Worm (Caenorhabditis elegans) whole organism, mixed stage, embryonic: ENCODE results near the gene R13D11.1.

Experiments used
- M03D4.4 ChIP-seq: sonication (generic microtip); optimal IDR thresholded peaks from 2 replicates; lab custom pipeline; 2017; ENCODE audit warnings: mild to moderate bottlenecking, missing genetic modification characterization, missing compliant biosample characterization
- bed-3 ChIP-seq: fragments of 200-800 bp; sonication (Bioruptor generic); optimal IDR thresholded peaks from 3 replicates; lab custom pipeline; 2018; ENCODE audit warnings: mild to moderate bottlenecking, missing genetic modification characterization, moderate library complexity, missing compliant biosample characterization
- blmp-1 ChIP-seq: fragments of 150-350 bp; optimal IDR thresholded peaks from 2 replicates; lab custom pipeline; 2014; ENCODE audit warnings: missing biosample characterization, missing genetic modification characterization
- ceh-39 ChIP-seq: fragments of 150-350 bp; optimal IDR thresholded peaks from 2 replicates; lab custom pipeline; 2014; ENCODE audit warnings: missing biosample characterization, missing genetic modification characterization
- ceh-43 ChIP-seq: fragments of 200-800 bp; sonication (Bioruptor generic); optimal IDR thresholded peaks from 2 replicates; lab custom pipeline; 2018; ENCODE audit warnings: mild to moderate bottlenecking, missing genetic modification characterization, moderate library complexity, missing compliant biosample characterization
- ceh-83 ChIP-seq: fragments of 200-800 bp; sonication (Bioruptor generic); optimal IDR thresholded peaks from 2 replicates; lab custom pipeline; 2018; ENCODE audit warnings: mild to moderate bottlenecking, missing genetic modification characterization, missing compliant biosample characterization
- ces-1 ChIP-seq: fragments of 150-350 bp; optimal IDR thresholded peaks from 2 replicates; lab custom pipeline; 2014; ENCODE audit warnings: missing biosample characterization, missing genetic modification reagents, missing genetic modification characterization
- cnd-1 ChIP-seq: fragments of 200-800 bp; sonication (Bioruptor generic); optimal IDR thresholded peaks from 2 replicates; lab custom pipeline; 2018; ENCODE audit warnings: mild to moderate bottlenecking, missing genetic modification characterization, missing compliant biosample characterization
- drap-1 ChIP-seq: fragments of 200-800 bp; sonication (Bioruptor generic); optimal IDR thresholded peaks from 3 replicates; lab custom pipeline; 2018; ENCODE audit warnings: mild to moderate bottlenecking, missing genetic modification characterization, missing compliant biosample characterization
- elt-1 ChIP-seq: sonication (generic microtip); optimal IDR thresholded peaks from 2 replicates; lab custom pipeline; 2017; ENCODE audit warnings: missing genetic modification characterization, mild to moderate bottlenecking, missing compliant biosample characterization, antibody characterized with exemption, moderate library complexity, borderline replicate concordance; ENCODE audit not compliant: insufficient read depth
- elt-3 ChIP-seq: fragments of 150-350 bp; optimal IDR thresholded peaks from 2 replicates; lab custom pipeline; 2014; ENCODE audit warnings: missing biosample characterization, missing genetic modification characterization
- flh-1 ChIP-seq: fragments of 200-800 bp; sonication (Bioruptor generic); optimal IDR thresholded peaks from 2 replicates; lab custom pipeline; 2018; ENCODE audit warnings: mild to moderate bottlenecking, missing genetic modification characterization, moderate library complexity, missing compliant biosample characterization
- ham-2 ChIP-seq: fragments of 200-800 bp; sonication (Bioruptor generic); optimal IDR thresholded peaks from 2 replicates; lab custom pipeline; 2018; ENCODE audit warnings: mild to moderate bottlenecking, missing genetic modification characterization, missing compliant biosample characterization
- hlh-1 ChIP-seq: fragments of 150-350 bp; optimal IDR thresholded peaks from 2 replicates; lab custom pipeline; 2014; ENCODE audit warnings: missing biosample characterization, missing genetic modification reagents, missing genetic modification characterization
- lin-13 ChIP-seq: fragments of 150-350 bp; optimal IDR thresholded peaks from 2 replicates; lab custom pipeline; 2014; ENCODE audit warnings: missing biosample characterization, missing genetic modification characterization
- lin-32 ChIP-seq: fragments of 200-800 bp; sonication (Bioruptor generic); optimal IDR thresholded peaks from 2 replicates; lab custom pipeline; 2018; ENCODE audit warnings: mild to moderate bottlenecking, missing genetic modification characterization, missing compliant biosample characterization
- lsy-2 ChIP-seq: fragments of 150-350 bp; optimal IDR thresholded peaks from 2 replicates; lab custom pipeline; 2014; ENCODE audit warnings: missing biosample characterization, missing genetic modification characterization
- mab-5 ChIP-seq: fragments of 150-350 bp; optimal IDR thresholded peaks from 2 replicates; lab custom pipeline; 2014; ENCODE audit warnings: missing biosample characterization, missing genetic modification characterization
- mep-1 ChIP-seq: fragments of 150-350 bp; optimal IDR thresholded peaks from 2 replicates; lab custom pipeline; 2017; ENCODE audit warnings: missing biosample characterization, missing genetic modification reagents, missing genetic modification characterization, inconsistent platforms
- mls-2 ChIP-seq: sonication (generic microtip); optimal IDR thresholded peaks from 2 replicates; lab custom pipeline; 2016; ENCODE audit warnings: mild to moderate bottlenecking, missing genetic modification characterization, moderate library complexity, missing compliant biosample characterization
- nhr-12 ChIP-seq: fragments of 150-350 bp; optimal IDR thresholded peaks from 2 replicates; lab custom pipeline; 2014; ENCODE audit warnings: missing biosample characterization, missing genetic modification characterization
- nhr-2 ChIP-seq: fragments of 150-350 bp; optimal IDR thresholded peaks from 2 replicates; lab custom pipeline; 2014; ENCODE audit warnings: missing biosample characterization, missing genetic modification characterization
- nhr-237 ChIP-seq: fragments of 150-350 bp; optimal IDR thresholded peaks from 2 replicates; lab custom pipeline; 2014; ENCODE audit warnings: missing biosample characterization, missing genetic modification characterization
- nhr-28 ChIP-seq: fragments of 150-350 bp; optimal IDR thresholded peaks from 2 replicates; lab custom pipeline; 2014; ENCODE audit warnings: missing biosample characterization, missing genetic modification characterization
- nhr-76 ChIP-seq: sonication (generic microtip); optimal IDR thresholded peaks from 2 replicates; lab custom pipeline; 2017; ENCODE audit warnings: missing biosample characterization, missing genetic modification characterization
- pha-4 ChIP-seq: fragments of 150-350 bp; optimal IDR thresholded peaks from 2 replicates; lab custom pipeline; 2018; ENCODE audit warnings: missing biosample characterization, missing genetic modification reagents, missing genetic modification characterization
- sem-2 ChIP-seq: fragments of 200-800 bp; sonication (Bioruptor generic); optimal IDR thresholded peaks from 2 replicates; lab custom pipeline; 2018; ENCODE audit warnings: mild to moderate bottlenecking, missing genetic modification characterization, missing compliant biosample characterization
- snpc-4 ChIP-seq: fragments of 150-350 bp; optimal IDR thresholded peaks from 2 replicates; lab custom pipeline; 2014; ENCODE audit warnings: missing biosample characterization, missing genetic modification characterization
- sptf-1 ChIP-seq: sonication (generic microtip); optimal IDR thresholded peaks from 2 replicates; lab custom pipeline; 2017; ENCODE audit warnings: mild to moderate bottlenecking, missing genetic modification characterization, moderate library complexity, missing compliant biosample characterization
- tbx-8 ChIP-seq: fragments of 200-800 bp; sonication (Bioruptor generic); optimal IDR thresholded peaks from 2 replicates; lab custom pipeline; 2018; ENCODE audit warnings: mild to moderate bottlenecking, missing genetic modification characterization, moderate library complexity, missing compliant biosample characterization
- unc-120 ChIP-seq: sonication (generic microtip); optimal IDR thresholded peaks from 2 replicates; lab custom pipeline; 2017; ENCODE audit warnings: missing genetic modification characterization, missing compliant biosample characterization; ENCODE audit not compliant: poor library complexity, severe bottlenecking
- unc-39 ChIP-seq: fragments of 150-350 bp; optimal IDR thresholded peaks from 2 replicates; lab custom pipeline; 2014; ENCODE audit warnings: missing biosample characterization, missing genetic modification characterization
- unc-62 ChIP-seq: fragments of 150-350 bp; optimal IDR thresholded peaks from 2 replicates; lab custom pipeline; 2014; ENCODE audit warnings: missing biosample characterization, missing genetic modification reagents, missing genetic modification characterization
- zip-8 ChIP-seq: fragments of 150-350 bp; optimal IDR thresholded peaks from 2 replicates; lab custom pipeline; 2014; ENCODE audit warnings: missing biosample characterization, missing genetic modification characterization
- ztf-11 ChIP-seq: fragments of 150-350 bp; optimal IDR thresholded peaks from 2 replicates; lab custom pipeline; 2014; ENCODE audit warnings: missing biosample characterization, missing genetic modification characterization

R13D11.1 gene

DNA sequence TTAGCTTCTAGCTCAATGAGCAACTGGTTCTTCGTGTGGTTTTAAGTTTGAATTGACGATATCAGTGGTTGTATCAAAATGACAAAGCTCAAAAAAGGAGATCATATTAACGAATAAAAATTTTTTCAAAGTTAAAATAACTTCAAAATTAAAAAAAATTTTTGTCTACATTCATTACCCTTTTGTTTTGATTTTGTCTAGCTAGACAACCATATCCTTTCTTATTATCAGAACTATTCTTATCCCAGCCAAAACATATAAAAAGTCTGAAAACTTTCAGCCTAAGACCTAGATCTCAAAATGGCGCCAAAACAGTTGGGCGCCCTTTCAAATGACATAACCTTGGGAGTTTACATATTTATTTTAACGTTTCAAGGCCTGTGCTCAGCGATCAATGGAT is at the start of gene R13D11.1:
Gene R13D11.1, plus strand, starts transcription at position 301 of the 400 bp plus-strand sequence.
- TF ChIP-seq ham-2 (GFP tag; lab: Kevin White, UChicago) (no peak), unc-62 (no peak), nhr-28 (tag; lab: Kevin White, UChicago) (no peak), nhr-2 (tag; lab: Kevin White, UChicago) (no peak)

ce11 chrV:772210-772609 is 45.1 kb upstream of the R13D11.1 start:
- TF ChIP-seq ceh-39 (tag; lab: Kevin White, UChicago) (no peak), lsy-2 (no peak), lin-32 (GFP tag; lab: Kevin White, UChicago) (no peak), snpc-4 (tag; lab: Kevin White, UChicago) (no peak), sptf-1 (tag; lab: Kevin White, UChicago) (no peak), unc-39 (no peak), mls-2 (no peak), lin-13 (tag; lab: Kevin White, UChicago) (no peak), bed-3 (GFP tag; lab: Kevin White, UChicago) (no peak), drap-1 (GFP tag; lab: Kevin White, UChicago) (no peak), ceh-43 (GFP tag; lab: Kevin White, UChicago) (no peak), mep-1 (no peak), nhr-2 (tag; lab: Kevin White, UChicago) (no peak), blmp-1 (tag; lab: Kevin White, UChicago) (no peak), nhr-237 (no peak), nhr-28 (tag; lab: Kevin White, UChicago) (no peak), ces-1 (GFP tag; lab: Kevin White, UChicago) (no peak), ceh-83 (GFP tag; lab: Kevin White, UChicago) (no peak), unc-120 (no peak)
- TF ChIP-seq, all 35 proteins: peak for 0

DNA sequence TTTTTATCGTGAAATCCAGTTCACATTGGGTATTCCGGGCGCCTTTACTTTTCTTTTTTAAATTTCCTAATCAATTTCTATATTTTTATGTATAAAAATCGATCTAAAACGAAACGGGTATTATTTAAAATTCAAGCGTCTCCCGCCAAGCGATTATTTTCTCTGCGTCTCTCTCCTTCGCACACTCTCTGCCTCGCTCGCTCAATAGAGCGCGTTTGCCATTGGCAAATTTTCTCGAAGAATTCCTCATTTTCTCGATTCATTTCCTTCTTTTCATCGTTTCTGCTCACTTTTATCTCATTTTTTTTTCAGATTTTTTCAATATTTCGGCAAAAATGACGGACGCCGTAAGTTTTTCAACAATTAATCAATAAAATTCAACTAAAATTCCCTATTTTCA is 44.0 kb upstream of the R13D11.1 start, which contains the start of gene sti-1:
Gene sti-1, plus strand, starts transcription at position 263 of the 400 bp plus-strand sequence.
- TF ChIP-seq bed-3 (GFP tag; lab: Kevin White, UChicago) = no peak
- TF ChIP-seq unc-62 = peak; percentile 48
- no peak for TF ChIP-seq cnd-1 (tag; lab: Kevin White, UChicago)
- TF ChIP-seq snpc-4 (tag; lab: Kevin White, UChicago) = no peak
- TF ChIP-seq elt-3 (tag; lab: Kevin White, UChicago) = no peak
- TF ChIP-seq ceh-83 (GFP tag; lab: Kevin White, UChicago) = no peak
- peak; percentile 94 for TF ChIP-seq mep-1
- TF ChIP-seq hlh-1 (tag; lab: Kevin White, UChicago) = peak; percentile 19
- TF ChIP-seq nhr-12 (tag; lab: Kevin White, UChicago) = no peak
- TF ChIP-seq ztf-11 = no peak
- TF ChIP-seq elt-1 = no peak
- TF ChIP-seq pha-4 (tag; lab: Kevin White, UChicago) = peak; percentile 70
- TF ChIP-seq unc-39 = no peak
- TF ChIP-seq M03D4.4 (tag; lab: Kevin White, UChicago) = peak; percentile 5
- TF ChIP-seq lin-13 (tag; lab: Kevin White, UChicago) = peak; percentile 69
- peak; percentile 78 for TF ChIP-seq lsy-2
- no peak for TF ChIP-seq tbx-8 (GFP tag; lab: Kevin White, UChicago)
- TF ChIP-seq ces-1 (GFP tag; lab: Kevin White, UChicago) = peak; percentile 78
- TF ChIP-seq blmp-1 (tag; lab: Kevin White, UChicago) = no peak
- no peak for TF ChIP-seq ham-2 (GFP tag; lab: Kevin White, UChicago)
- TF ChIP-seq unc-120 = peak; percentile 50
- TF ChIP-seq mab-5 (tag; lab: Kevin White, UChicago) = peak; percentile 77
- no peak for TF ChIP-seq lin-32 (GFP tag; lab: Kevin White, UChicago)
- peak; percentile 49 for TF ChIP-seq sptf-1 (tag; lab: Kevin White, UChicago)
- peak; percentile 26 for TF ChIP-seq mls-2
- TF ChIP-seq ceh-43 (GFP tag; lab: Kevin White, UChicago) = no peak
- TF ChIP-seq sem-2 = no peak
- TF ChIP-seq nhr-28 (tag; lab: Kevin White, UChicago) = no peak
- no peak for TF ChIP-seq drap-1 (GFP tag; lab: Kevin White, UChicago)
- TF ChIP-seq nhr-2 (tag; lab: Kevin White, UChicago) = peak; percentile 38
- TF ChIP-seq ceh-39 (tag; lab: Kevin White, UChicago) = peak; percentile 84
- TF ChIP-seq zip-8 (tag; lab: Kevin White, UChicago) = no peak
- no peak for TF ChIP-seq flh-1 (GFP tag; lab: Kevin White, UChicago)
- no peak for TF ChIP-seq nhr-76 (tag; lab: Kevin White, UChicago)
- peak; percentile 87 for TF ChIP-seq nhr-237
